Worm (Caenorhabditis elegans) whole organism, young adult: ENCODE measurements around the gene F01E11.18.

Source experiments
- B0019.2 ChIP-seq: fragments of 200-800 bp; sonication (Bioruptor generic); conservative IDR thresholded peaks from 2 replicates; pipeline ENCODE4 v1.3.6; 2022; ENCODE audit warnings: missing genetic modification reagents, missing genetic modification characterization, missing compliant biosample characterization
- B0336.3 ChIP-seq: fragments of 200-800 bp; sonication (Bioruptor generic); IDR thresholded peaks from 2 replicates; pipeline ENCODE4 v1.3.6; 2022; ENCODE audit warnings: missing genetic modification characterization, missing compliant biosample characterization
- C06A6.2 ChIP-seq: fragments of 200-800 bp; sonication (Bioruptor generic); conservative IDR thresholded peaks from 2 replicates; pipeline ENCODE4 v1.3.6; 2022; ENCODE audit warnings: missing genetic modification characterization, missing compliant biosample characterization
- D2030.7 ChIP-seq: fragments of 200-800 bp; sonication (Bioruptor generic); IDR thresholded peaks from 2 replicates; pipeline ENCODE4 v1.3.6; 2022; ENCODE audit warnings: missing genetic modification reagents, missing genetic modification characterization, missing compliant biosample characterization
- F22D6.2 ChIP-seq: sonication (generic microtip); optimal IDR thresholded peaks from 2 replicates; lab custom pipeline; 2016; ENCODE audit warnings: mild to moderate bottlenecking, missing genetic modification characterization, missing compliant biosample characterization
- F33H1.4 ChIP-seq: fragments of 200-800 bp; sonication (Bioruptor generic); IDR thresholded peaks from 2 replicates; pipeline ENCODE4 v1.3.6; 2022; ENCODE audit warnings: missing genetic modification reagents, missing genetic modification characterization, missing compliant biosample characterization
- F37B4.10 ChIP-seq: fragments of 200-800 bp; sonication (Bioruptor generic); IDR thresholded peaks from 2 replicates; pipeline ENCODE4 v1.3.6; 2022; ENCODE audit warnings: missing genetic modification characterization, missing compliant biosample characterization
- F55B11.4 ChIP-seq: sonication (generic microtip); optimal IDR thresholded peaks from 2 replicates; lab custom pipeline; 2016; ENCODE audit warnings: missing compliant biosample characterization, missing genetic modification characterization, borderline replicate concordance; ENCODE audit not compliant: insufficient read depth
- F57C9.4 ChIP-seq: sonication (generic microtip); optimal IDR thresholded peaks from 2 replicates; lab custom pipeline; 2017; ENCODE audit warnings: mild to moderate bottlenecking, missing genetic modification characterization, missing compliant biosample characterization
- akir-1 ChIP-seq: fragments of 200-800 bp; sonication (Bioruptor generic); optimal IDR thresholded peaks from 2 replicates; lab custom pipeline; 2018; ENCODE audit warnings: mild to moderate bottlenecking, missing genetic modification characterization, moderate library complexity, missing compliant biosample characterization
- cebp-1 ChIP-seq, 2 experiments: fragments of 200-800 bp in 1 of 2; sonication (Bioruptor generic) in 1 of 2; sonication (generic microtip) in 1 of 2; IDR thresholded peaks in 1 of 2; optimal IDR thresholded peaks in 1 of 2; 2 replicates each; pipeline versions ENCODE4 v1.3.6 to Lab custom; 2017 to 2022; ENCODE audit warnings: missing compliant biosample characterization in 2 of 2, missing genetic modification characterization in 2 of 2, mild to moderate bottlenecking in 1 of 2, missing genetic modification reagents in 1 of 2, moderate library complexity in 1 of 2
- efl-1 ChIP-seq: fragments of 150-350 bp; optimal IDR thresholded peaks from 2 replicates; lab custom pipeline; 2014; ENCODE audit warnings: missing biosample characterization, missing genetic modification reagents, missing genetic modification characterization
- hlh-26 ChIP-seq: fragments of 200-800 bp; sonication (Bioruptor generic); conservative IDR thresholded peaks from 2 replicates; pipeline ENCODE4 v1.3.6; 2022; ENCODE audit warnings: missing genetic modification reagents, missing genetic modification characterization, missing compliant biosample characterization
- lir-1 ChIP-seq: fragments of 200-800 bp; sonication (Bioruptor generic); conservative IDR thresholded peaks from 2 replicates; pipeline ENCODE4 v1.3.6; 2022; ENCODE audit warnings: missing genetic modification reagents, missing genetic modification characterization, missing compliant biosample characterization
- lsy-27 ChIP-seq: sonication (generic microtip); optimal IDR thresholded peaks from 2 replicates; lab custom pipeline; 2017; ENCODE audit warnings: missing genetic modification characterization, mild to moderate bottlenecking, missing compliant biosample characterization, antibody characterized with exemption, missing genotype, borderline replicate concordance; ENCODE audit not compliant: insufficient read depth
- mel-28 ChIP-seq: sonication (generic microtip); optimal IDR thresholded peaks from 2 replicates; lab custom pipeline; 2016; ENCODE audit warnings: borderline replicate concordance, mild to moderate bottlenecking, missing genetic modification characterization, missing compliant biosample characterization
- nfya-1 ChIP-seq: sonication (generic microtip); optimal IDR thresholded peaks from 2 replicates; lab custom pipeline; 2017; ENCODE audit warnings: antibody characterized with exemption, missing compliant biosample characterization, missing genetic modification characterization, borderline replicate concordance; ENCODE audit not compliant: insufficient read depth
- pbrm-1 ChIP-seq: fragments of 200-800 bp; sonication (Bioruptor generic); IDR thresholded peaks from 2 replicates; pipeline ENCODE4 v1.3.6; 2022; ENCODE audit warnings: missing genetic modification reagents, missing genetic modification characterization, missing compliant biosample characterization
- rec-8 ChIP-seq, 2 experiments: sonication (generic microtip); optimal IDR thresholded peaks; 2 replicates each; lab custom pipeline; 2016; ENCODE audit warnings: mild to moderate bottlenecking in 2 of 2, missing genetic modification characterization in 2 of 2, missing genetic modification reagents in 2 of 2, missing genotype in 2 of 2, missing biosample characterization in 1 of 2, missing compliant biosample characterization in 1 of 2, moderate library complexity in 1 of 2
- tbp1 ChIP-seq: fragments of 200-800 bp; sonication (Bioruptor generic); optimal IDR thresholded peaks from 2 replicates; lab custom pipeline; 2018; ENCODE audit warnings: mild to moderate bottlenecking, missing genetic modification characterization, missing compliant biosample characterization
- unc-130 ChIP-seq: sonication (generic microtip); optimal IDR thresholded peaks from 2 replicates; lab custom pipeline; 2016; ENCODE audit warnings: missing genetic modification reagents, missing genetic modification characterization, missing compliant biosample characterization
- xnd-1 ChIP-seq: sonication (generic microtip); optimal IDR thresholded peaks from 2 replicates; lab custom pipeline; 2016; ENCODE audit warnings: missing genotype, missing genetic modification reagents, missing genetic modification characterization, missing compliant biosample characterization
- ztf-22 ChIP-seq: fragments of 200-800 bp; sonication (Bioruptor generic); optimal IDR thresholded peaks from 2 replicates; lab custom pipeline; 2018; ENCODE audit warnings: mild to moderate bottlenecking, missing genetic modification characterization, moderate library complexity, missing compliant biosample characterization
- ztf-25 ChIP-seq: fragments of 200-800 bp; sonication (Bioruptor generic); IDR thresholded peaks from 2 replicates; pipeline ENCODE4 v1.3.6; 2022; ENCODE audit warnings: missing genetic modification reagents, missing genetic modification characterization, missing compliant biosample characterization

F01E11.18 gene

DNA sequence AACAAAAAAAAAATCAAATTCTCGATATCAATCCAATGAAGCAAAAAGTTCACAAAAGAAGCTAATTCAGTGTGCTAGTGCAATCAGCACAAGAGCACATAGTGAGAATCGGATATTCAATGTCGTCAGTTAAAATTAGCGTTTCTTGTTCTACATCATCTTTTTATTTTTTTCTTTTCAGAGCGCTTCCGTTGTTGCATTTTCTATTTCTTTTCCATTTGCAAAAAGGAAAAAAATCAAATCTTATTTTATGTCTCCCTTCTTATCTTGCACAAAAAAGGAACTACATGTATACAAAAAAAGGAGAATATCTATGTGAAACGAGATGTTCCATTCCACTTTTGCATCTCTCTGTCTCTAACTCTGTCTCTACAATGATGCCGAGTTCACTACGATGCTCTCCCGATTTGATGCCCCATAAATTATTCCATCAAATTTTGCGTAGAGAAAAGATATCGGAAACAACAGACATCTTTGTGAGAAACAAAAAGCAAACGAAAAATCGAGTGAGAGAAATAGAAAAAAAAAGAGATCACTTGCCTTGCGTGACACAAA lies 44.4 kb downstream of the F01E11.18 start:
- TF ChIP-seq ztf-25 (GFP tag; lab: Robert Waterston, UW) (no peak), unc-130 (GFP tag; lab: Kevin White, UChicago) (no peak), ztf-22 (GFP tag; lab: Kevin White, UChicago) (no peak), C06A6.2 (GFP tag; lab: Robert Waterston, UW) (no peak), lir-1 (GFP tag; lab: Robert Waterston, UW) (no peak), lsy-27 (tag; lab: Kevin White, UChicago) (no peak), F57C9.4 (tag; lab: Kevin White, UChicago) (no peak), pbrm-1 (GFP tag; lab: Robert Waterston, UW) (no peak), rec-8 (tag; optimal IDR thresholded peaks at IDR 0.05; lab: Kevin White, UChicago) (no peak), efl-1 (GFP tag; lab: Kevin White, UChicago) (no peak), akir-1 (GFP tag; lab: Kevin White, UChicago) (no peak), mel-28 (tag; lab: Kevin White, UChicago) (no peak), B0336.3 (GFP tag; lab: Robert Waterston, UW) (no peak), F33H1.4 (GFP tag; lab: Robert Waterston, UW) (no peak), B0019.2 (GFP tag; lab: Robert Waterston, UW) (no peak), D2030.7 (GFP tag; lab: Robert Waterston, UW) (no peak), nfya-1 (tag; lab: Kevin White, UChicago) (no peak), F22D6.2 (no peak), hlh-26 (GFP tag; lab: Robert Waterston, UW) (no peak), xnd-1 (no peak)

ce11 chrX:7035937-7036336 lies 46.5 kb downstream of the F01E11.18 start, which contains the start of gene cest-19:
TSS of gene cest-19 (minus strand) at chrX:7036037.
- TF ChIP-seq tbp1 (GFP tag; lab: Kevin White, UChicago) (no peak), F55B11.4 (no peak)

DNA sequence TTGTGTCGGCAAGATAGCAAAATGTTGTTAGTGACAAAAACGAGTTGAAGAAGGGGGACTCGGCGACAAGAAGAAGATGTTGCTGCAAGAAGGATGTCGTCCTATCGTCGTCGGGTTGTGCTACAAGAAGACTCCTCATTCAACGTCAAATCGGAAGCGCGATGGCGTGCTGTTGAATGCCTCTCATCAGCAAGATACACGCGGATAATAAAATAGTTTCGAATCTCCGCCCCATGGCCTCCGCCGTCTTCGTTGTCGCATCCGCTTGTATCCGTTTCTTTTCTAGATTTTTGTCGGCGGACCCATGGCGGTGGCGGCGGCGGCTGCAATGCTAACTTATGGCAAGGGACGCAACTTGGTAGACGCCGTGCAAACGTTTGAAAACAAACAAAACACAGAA lies 48.6 kb downstream of the F01E11.18 start:
- TF ChIP-seq F37B4.10 (GFP tag; lab: Robert Waterston, UW) (0 out of 2 replicates have a peak, but pooled peaks have one; percentile 70), cebp-1 (GFP tag; IDR thresholded peaks at IDR 0.05; lab: Robert Waterston, UW) (no peak), cebp-1 (tag; optimal IDR thresholded peaks at IDR 0.05; lab: Kevin White, UChicago) (no peak)
